Worm (Caenorhabditis elegans) whole organism, late embryonic: Measurements from ENCODE around the gene hil-6.

Experiments used
- F13H6.1 ChIP-seq: sonication (generic microtip); optimal IDR thresholded peaks from 2 replicates; lab custom pipeline; 2016; ENCODE audit warnings: missing genetic modification characterization, missing compliant biosample characterization
- K02D7.2 ChIP-seq: sonication (generic microtip); optimal IDR thresholded peaks from 2 replicates; lab custom pipeline; 2017; ENCODE audit warnings: mild to moderate bottlenecking, missing genetic modification characterization, missing compliant biosample characterization
- ahr-1 ChIP-seq: sonication (generic microtip); optimal IDR thresholded peaks from 2 replicates; lab custom pipeline; 2016; ENCODE audit warnings: missing genetic modification characterization, missing compliant biosample characterization
- ceh-19 ChIP-seq: fragments of 200-800 bp; sonication (Bioruptor generic); optimal IDR thresholded peaks from 2 replicates; lab custom pipeline; 2018; ENCODE audit warnings: mild to moderate bottlenecking, missing genetic modification characterization, missing compliant biosample characterization
- ceh-30 ChIP-seq: fragments of 150-350 bp; optimal IDR thresholded peaks from 2 replicates; lab custom pipeline; 2014; ENCODE audit warnings: missing biosample characterization, missing genetic modification characterization
- ceh-31 ChIP-seq: sonication (generic microtip); optimal IDR thresholded peaks from 2 replicates; lab custom pipeline; 2016; ENCODE audit warnings: missing genetic modification characterization, missing compliant biosample characterization
- ceh-34 ChIP-seq: sonication (generic microtip); optimal IDR thresholded peaks from 2 replicates; lab custom pipeline; 2016; ENCODE audit warnings: mild to moderate bottlenecking, missing genetic modification characterization, missing compliant biosample characterization
- ceh-9 ChIP-seq: sonication (generic microtip); optimal IDR thresholded peaks from 2 replicates; lab custom pipeline; 2016; ENCODE audit warnings: mild to moderate bottlenecking, missing genetic modification characterization, inconsistent platforms, missing compliant biosample characterization
- ets-4 ChIP-seq: sonication (generic microtip); optimal IDR thresholded peaks from 2 replicates; lab custom pipeline; 2016; ENCODE audit warnings: missing genetic modification characterization, missing compliant biosample characterization
- fax-1 ChIP-seq: sonication (generic microtip); optimal IDR thresholded peaks from 2 replicates; lab custom pipeline; 2016; ENCODE audit warnings: missing genotype, missing genetic modification characterization, missing compliant biosample characterization
- fkh-10 ChIP-seq: fragments of 150-350 bp; optimal IDR thresholded peaks from 2 replicates; lab custom pipeline; 2014; ENCODE audit warnings: missing biosample characterization, missing genetic modification reagents, missing genetic modification characterization
- fkh-6 ChIP-seq: sonication (generic microtip); optimal IDR thresholded peaks from 2 replicates; lab custom pipeline; 2016; ENCODE audit warnings: missing genetic modification characterization, missing compliant biosample characterization
- hlh-30 ChIP-seq: sonication (generic microtip); optimal IDR thresholded peaks from 2 replicates; lab custom pipeline; 2017; ENCODE audit warnings: antibody characterized with exemption, missing genetic modification characterization, missing compliant biosample characterization; ENCODE audit not compliant: insufficient read depth
- hlh-8 ChIP-seq: sonication (generic microtip); optimal IDR thresholded peaks from 2 replicates; lab custom pipeline; 2016; ENCODE audit warnings: missing genotype, missing genetic modification characterization, missing compliant biosample characterization
- mec-3 ChIP-seq: sonication (generic microtip); optimal IDR thresholded peaks from 2 replicates; lab custom pipeline; 2016; ENCODE audit warnings: borderline replicate concordance, missing genetic modification characterization, missing compliant biosample characterization
- nfya-1 ChIP-seq: sonication (generic microtip); optimal IDR thresholded peaks from 2 replicates; lab custom pipeline; 2017; ENCODE audit warnings: missing genetic modification characterization, mild to moderate bottlenecking, missing compliant biosample characterization, antibody characterized with exemption, moderate library complexity
- npax-4 ChIP-seq: sonication (generic microtip); optimal IDR thresholded peaks from 2 replicates; lab custom pipeline; 2016; ENCODE audit warnings: missing genetic modification characterization, missing compliant biosample characterization
- odd-2 ChIP-seq: sonication (generic microtip); optimal IDR thresholded peaks from 2 replicates; lab custom pipeline; 2017; ENCODE audit warnings: antibody characterized with exemption, mild to moderate bottlenecking, missing genetic modification characterization, missing compliant biosample characterization
- pag-3 ChIP-seq: sonication (generic microtip); optimal IDR thresholded peaks from 2 replicates; lab custom pipeline; 2016; ENCODE audit warnings: missing compliant biosample characterization, missing genetic modification characterization, borderline replicate concordance
- pat-9 ChIP-seq: fragments of 200-800 bp; sonication (Bioruptor generic); optimal IDR thresholded peaks from 2 replicates; lab custom pipeline; 2018; ENCODE audit warnings: mild to moderate bottlenecking, missing genetic modification characterization, moderate library complexity, missing compliant biosample characterization
- pax-1 ChIP-seq: fragments of 150-350 bp; optimal IDR thresholded peaks from 2 replicates; lab custom pipeline; 2014; ENCODE audit warnings: missing biosample characterization, missing genetic modification characterization
- pqm-1 ChIP-seq: sonication (generic microtip); optimal IDR thresholded peaks from 2 replicates; lab custom pipeline; 2016; ENCODE audit warnings: missing genetic modification characterization, missing compliant biosample characterization
- pros-1 ChIP-seq: fragments of 150-350 bp; optimal IDR thresholded peaks from 2 replicates; lab custom pipeline; 2014; ENCODE audit warnings: missing biosample characterization, missing genetic modification reagents, missing genetic modification characterization
- ref-2 ChIP-seq: sonication (generic microtip); optimal IDR thresholded peaks from 2 replicates; lab custom pipeline; 2016; ENCODE audit warnings: missing genetic modification characterization, missing compliant biosample characterization
- rnt-1 ChIP-seq: sonication (generic microtip); optimal IDR thresholded peaks from 2 replicates; lab custom pipeline; 2016; ENCODE audit warnings: missing genetic modification characterization, missing compliant biosample characterization
- sox-2 ChIP-seq: fragments of 200-800 bp; sonication (Bioruptor generic); IDR thresholded peaks from 2 replicates; pipeline ENCODE4 v1.3.6; 2022; ENCODE audit warnings: missing genetic modification reagents, missing genetic modification characterization, missing compliant biosample characterization
- sox-4 ChIP-seq: sonication (generic microtip); optimal IDR thresholded peaks from 2 replicates; lab custom pipeline; 2017; ENCODE audit warnings: mild to moderate bottlenecking, missing genetic modification characterization, inconsistent platforms, missing compliant biosample characterization
- syd-9 ChIP-seq: sonication (generic microtip); optimal IDR thresholded peaks from 2 replicates; lab custom pipeline; 2016; ENCODE audit warnings: mild to moderate bottlenecking, missing genetic modification characterization, moderate library complexity, missing compliant biosample characterization
- unc-3 ChIP-seq, 2 experiments: fragments of 200-800 bp in 1 of 2; sonication (Bioruptor generic) in 1 of 2; sonication (generic microtip) in 1 of 2; conservative IDR thresholded peaks in 1 of 2; optimal IDR thresholded peaks in 1 of 2; 2 replicates each; pipeline versions ENCODE4 v1.3.6 to Lab custom; 2016 to 2022; ENCODE audit warnings: missing compliant biosample characterization in 2 of 2, missing genetic modification characterization in 2 of 2, missing genetic modification reagents in 1 of 2
- unc-42 ChIP-seq: sonication (generic microtip); optimal IDR thresholded peaks from 2 replicates; lab custom pipeline; 2016; ENCODE audit warnings: missing genotype, missing genetic modification characterization, missing compliant biosample characterization
- unc-55 ChIP-seq: sonication (generic microtip); optimal IDR thresholded peaks from 2 replicates; lab custom pipeline; 2017; ENCODE audit warnings: missing biosample characterization, missing genetic modification reagents, missing genetic modification characterization
- unc-86 ChIP-seq: sonication (generic microtip); optimal IDR thresholded peaks from 2 replicates; lab custom pipeline; 2016; ENCODE audit warnings: missing genetic modification characterization, missing compliant biosample characterization

Gene hil-6

ce11 chrV:2055765-2056504 lies 24.6 kb upstream of the hil-6 start:
- TF ChIP-seq fax-1 (tag; lab: Kevin White, UChicago) (no peak), ceh-9 (tag; lab: Kevin White, UChicago) (no peak), pros-1 (tag; lab: Kevin White, UChicago) (no peak), odd-2 (no peak), pat-9 (tag; lab: Kevin White, UChicago) (no peak), ceh-19 (GFP tag; lab: Kevin White, UChicago) (no peak), sox-4 (tag; lab: Kevin White, UChicago) (no peak), hlh-30 (tag; lab: Kevin White, UChicago) (no peak)

ce11 chrV:2054254-2054653 lies 22.9 kb upstream of the hil-6 start:
- TF ChIP-seq syd-9 (tag; lab: Kevin White, UChicago) (no peak), unc-3 (GFP tag; conservative IDR thresholded peaks at IDR 0.05; lab: Robert Waterston, UW) (no peak), unc-3 (tag; optimal IDR thresholded peaks at IDR 0.05; lab: Kevin White, UChicago) (no peak), ceh-34 (tag; lab: Kevin White, UChicago) (no peak), pat-9 (tag; lab: Kevin White, UChicago) (no peak), unc-86 (no peak), hlh-8 (tag; lab: Kevin White, UChicago) (no peak), nfya-1 (tag; lab: Kevin White, UChicago) (no peak), rnt-1 (tag; lab: Kevin White, UChicago) (no peak), ref-2 (tag; lab: Kevin White, UChicago) (no peak)

DNA sequence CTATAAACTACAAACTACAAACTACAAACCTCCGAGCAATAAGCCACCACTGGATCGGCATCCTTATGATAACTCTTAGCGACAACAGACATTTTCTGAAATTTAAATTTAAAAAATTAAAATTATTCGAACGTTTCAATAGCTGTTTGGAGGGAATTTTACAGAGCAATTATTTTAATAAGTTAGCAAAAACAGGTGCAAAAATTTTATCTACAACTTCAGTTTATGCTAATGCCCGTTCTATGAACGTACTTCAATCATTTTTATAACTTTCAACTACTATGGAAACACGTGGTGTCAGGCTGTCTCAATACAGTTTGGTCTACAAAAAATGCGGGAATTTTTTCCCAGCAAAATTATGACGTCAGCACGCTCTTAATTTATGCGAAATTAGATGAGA lies 22.2 kb upstream of the hil-6 start, which contains the start of gene comt-5:
Gene comt-5, minus strand, starts transcription at position 101 of the 400 bp plus-strand sequence.
- TF ChIP-seq ceh-30 (tag; lab: Kevin White, UChicago), result no peak

ce11 chrV:2051507-2051906 lies 20.2 kb upstream of the hil-6 start, which contains the start of gene Y40B10A.11:
TSS of gene Y40B10A.11 (minus strand) at chrV:2051607.
- no peak for TF ChIP-seq unc-55 (GFP tag; lab: Kevin White, UChicago)
- TF ChIP-seq ahr-1 (tag; lab: Kevin White, UChicago), result no peak
- TF ChIP-seq pag-3 (tag; lab: Kevin White, UChicago), result no peak
- no peak for TF ChIP-seq fkh-10
- TF ChIP-seq sox-2 (GFP tag; lab: Robert Waterston, UW), result no peak
- no peak for TF ChIP-seq odd-2

- no peak for TF ChIP-seq F13H6.1 (tag; lab: Kevin White, UChicago)
- TF ChIP-seq sox-4 (tag; lab: Kevin White, UChicago), result no peak
- no peak for TF ChIP-seq hlh-30 (tag; lab: Kevin White, UChicago)
- TF ChIP-seq ceh-9 (tag; lab: Kevin White, UChicago), result no peak
- no peak for TF ChIP-seq unc-42 (tag; lab: Kevin White, UChicago)
- TF ChIP-seq ceh-31 (tag; lab: Kevin White, UChicago), result no peak
- TF ChIP-seq ets-4 (tag; lab: Kevin White, UChicago), result no peak
- no peak for TF ChIP-seq K02D7.2 (tag; lab: Kevin White, UChicago)
- TF ChIP-seq fkh-6 (tag; lab: Kevin White, UChicago), result no peak
- no peak for TF ChIP-seq ceh-19 (GFP tag; lab: Kevin White, UChicago)
- TF ChIP-seq pqm-1, result no peak
- TF ChIP-seq pax-1, result no peak
- TF ChIP-seq npax-4 (tag; lab: Kevin White, UChicago), result no peak
- TF ChIP-seq rnt-1 (tag; lab: Kevin White, UChicago), result no peak
- no peak for TF ChIP-seq mec-3
These were observed 19.4 kb upstream of the hil-6 start for ce11 chrV:2050790-2051189.
